Fruit fly (Drosophila melanogaster) whole organism, embryonic: ENCODE data around the gene MBD-like.

ENCODE experiments used
- B-H2 ChIP-seq: fragments of 200-800 bp; sonication (Bioruptor generic); optimal IDR thresholded peaks from 2 replicates; lab custom pipeline; 2018; ENCODE audit warnings: missing biosample characterization, mild to moderate bottlenecking, missing genetic modification characterization
- Bdp1 ChIP-seq: fragments of 200-800 bp; sonication (Bioruptor generic); optimal IDR thresholded peaks from 3 replicates; lab custom pipeline; 2016; ENCODE audit warnings: missing biosample characterization, missing genetic modification characterization
- CG11456 ChIP-seq: fragments of 200-800 bp; sonication (Bioruptor generic); IDR thresholded peaks from 3 replicates; pipeline ENCODE4 v1.3.6; 2022; ENCODE audit warnings: missing biosample characterization, missing genetic modification characterization
- CG11723 ChIP-seq: fragments of 200-800 bp; sonication (Bioruptor generic); optimal IDR thresholded peaks from 2 replicates; lab custom pipeline; 2017; ENCODE audit warnings: missing biosample characterization, mild to moderate bottlenecking, missing genetic modification characterization
- CG12744 ChIP-seq: fragments of 200-800 bp; sonication (Bioruptor generic); optimal IDR thresholded peaks from 2 replicates; lab custom pipeline; 2016; ENCODE audit warnings: missing biosample characterization, missing genetic modification characterization
- CG13123 ChIP-seq: fragments of 200-800 bp; sonication (Bioruptor generic); optimal IDR thresholded peaks from 2 replicates; lab custom pipeline; 2016; ENCODE audit warnings: missing biosample characterization, missing genetic modification characterization
- CG14965 ChIP-seq: fragments of 200-800 bp; sonication (Bioruptor generic); optimal IDR thresholded peaks from 2 replicates; lab custom pipeline; 2016; ENCODE audit warnings: missing biosample characterization, missing genetic modification characterization, borderline replicate concordance
- CG17568 ChIP-seq: fragments of 200-800 bp; sonication (Bioruptor generic); optimal IDR thresholded peaks from 2 replicates; lab custom pipeline; 2018; ENCODE audit warnings: missing biosample characterization, mild to moderate bottlenecking, missing genetic modification characterization, moderate library complexity
- CG2202 ChIP-seq: fragments of 200-800 bp; sonication (Bioruptor generic); optimal IDR thresholded peaks from 2 replicates; lab custom pipeline; 2018; ENCODE audit warnings: missing biosample characterization, mild to moderate bottlenecking, missing genetic modification characterization
- CG3163 ChIP-seq: fragments of 200-800 bp; sonication (Bioruptor generic); optimal IDR thresholded peaks from 3 replicates; lab custom pipeline; 2016; ENCODE audit warnings: missing biosample characterization, missing genetic modification characterization
- CG34376 ChIP-seq: fragments of 200-800 bp; sonication (Bioruptor generic); optimal IDR thresholded peaks from 2 replicates; lab custom pipeline; 2018; ENCODE audit warnings: missing biosample characterization, mild to moderate bottlenecking, missing genetic modification characterization
- CG4360 ChIP-seq: fragments of 200-800 bp; sonication (Bioruptor generic); IDR thresholded peaks from 2 replicates; pipeline ENCODE4 v1.3.6; 2022; ENCODE audit warnings: missing biosample characterization, missing genetic modification characterization
- CG4424 ChIP-seq: fragments of 200-800 bp; sonication (Bioruptor generic); optimal IDR thresholded peaks from 3 replicates; lab custom pipeline; 2016; ENCODE audit warnings: missing biosample characterization, missing genetic modification characterization
- CG4820 ChIP-seq: fragments of 200-800 bp; sonication (Bioruptor generic); optimal IDR thresholded peaks from 3 replicates; lab custom pipeline; 2016; ENCODE audit warnings: missing biosample characterization, missing genetic modification characterization
- CG5180 ChIP-seq: fragments of 200-800 bp; sonication (Bioruptor generic); optimal IDR thresholded peaks from 3 replicates; lab custom pipeline; 2017; ENCODE audit warnings: missing biosample characterization, missing genetic modification characterization, mild to moderate bottlenecking, moderate library complexity, missing genetic modification reagents
- CG6854 ChIP-seq: fragments of 200-800 bp; sonication (Bioruptor generic); optimal IDR thresholded peaks from 3 replicates; lab custom pipeline; 2017; ENCODE audit warnings: missing biosample characterization, mild to moderate bottlenecking, missing genetic modification characterization
- CG7745 ChIP-seq: fragments of 200-800 bp; sonication (Bioruptor generic); optimal IDR thresholded peaks from 2 replicates; lab custom pipeline; 2018; ENCODE audit warnings: missing biosample characterization, mild to moderate bottlenecking, missing genetic modification characterization, moderate library complexity
- CG7786 ChIP-seq: fragments of 200-800 bp; sonication (Bioruptor generic); optimal IDR thresholded peaks from 2 replicates; lab custom pipeline; 2016; ENCODE audit warnings: missing biosample characterization, missing genetic modification characterization
- CG9727 ChIP-seq: fragments of 200-800 bp; sonication (Bioruptor generic); optimal IDR thresholded peaks from 3 replicates; lab custom pipeline; 2017; ENCODE audit warnings: missing biosample characterization, mild to moderate bottlenecking, missing genetic modification characterization
- CoRest ChIP-seq: fragments of 200-800 bp; sonication (Bioruptor generic); optimal IDR thresholded peaks from 3 replicates; lab custom pipeline; 2018; ENCODE audit warnings: missing biosample characterization, mild to moderate bottlenecking, missing genetic modification characterization, moderate library complexity
- Dbx ChIP-seq: fragments of 200-800 bp; sonication (Bioruptor generic); IDR thresholded peaks from 3 replicates; pipeline ENCODE4 v1.3.6; 2022; ENCODE audit warnings: missing biosample characterization, missing genetic modification characterization
- Gug ChIP-seq: fragments of 200-800 bp; sonication (Bioruptor generic); IDR thresholded peaks from 4 replicates; pipeline ENCODE4 v1.3.6; 2022; ENCODE audit warnings: missing biosample characterization, missing genetic modification characterization
- H2.0 ChIP-seq: fragments of 200-800 bp; sonication (Bioruptor generic); IDR thresholded peaks from 2 replicates; pipeline ENCODE4 v1.3.6; 2022; ENCODE audit warnings: missing biosample characterization, missing genetic modification characterization
- HHEX ChIP-seq: fragments of 200-800 bp; sonication (Bioruptor generic); optimal IDR thresholded peaks from 3 replicates; lab custom pipeline; 2017; ENCODE audit warnings: missing biosample characterization, mild to moderate bottlenecking, missing genetic modification characterization, missing genetic modification reagents
- Hr78 ChIP-seq, 2 experiments: fragments of 200-800 bp in 1 of 2; fragments of >200 bp in 1 of 2; sonication (Bioruptor generic) in 1 of 2; optimal IDR thresholded peaks; 2 replicates each; lab custom pipeline; 2017 to 2019; ENCODE audit warnings: missing biosample characterization in 2 of 2, missing genetic modification characterization in 2 of 2, mild to moderate bottlenecking in 1 of 2, moderate library complexity in 1 of 2
- NC2β ChIP-seq: fragments of 200-800 bp; sonication (Bioruptor generic); optimal IDR thresholded peaks from 2 replicates; lab custom pipeline; 2016; ENCODE audit warnings: missing biosample characterization, missing genetic modification characterization
- Ptx1 ChIP-seq: fragments of 200-800 bp; sonication (Bioruptor generic); IDR thresholded peaks from 2 replicates; pipeline ENCODE4 v1.3.6; 2022; ENCODE audit warnings: missing biosample characterization, missing genetic modification characterization
- Sry-δ ChIP-seq: fragments of 200-800 bp; sonication (Bioruptor generic); optimal IDR thresholded peaks from 2 replicates; lab custom pipeline; 2016; ENCODE audit warnings: missing biosample characterization, missing genetic modification characterization
- Taf1 ChIP-seq: fragments of 200-800 bp; sonication (Bioruptor generic); IDR thresholded peaks from 2 replicates; pipeline ENCODE4 v1.3.6; 2022; ENCODE audit warnings: missing biosample characterization, missing genetic modification characterization
- Xbp1 ChIP-seq: fragments of 200-800 bp; sonication (Bioruptor generic); optimal IDR thresholded peaks from 3 replicates; lab custom pipeline; 2016; ENCODE audit warnings: missing biosample characterization, mild to moderate bottlenecking, missing genetic modification characterization
- ab ChIP-seq: fragments of 200-800 bp; sonication (Bioruptor generic); optimal IDR thresholded peaks from 2 replicates; lab custom pipeline; 2016; ENCODE audit warnings: missing biosample characterization, missing genetic modification characterization
- bab2 ChIP-seq: fragments of 200-800 bp; sonication (Bioruptor generic); optimal IDR thresholded peaks from 2 replicates; lab custom pipeline; 2016; ENCODE audit warnings: missing biosample characterization, missing genetic modification characterization
- bigmax ChIP-seq: fragments of 200-800 bp; sonication (Bioruptor generic); optimal IDR thresholded peaks from 2 replicates; lab custom pipeline; 2018; ENCODE audit warnings: missing biosample characterization, mild to moderate bottlenecking, missing genetic modification characterization
- chn ChIP-seq: fragments of 200-800 bp; sonication (Bioruptor generic); optimal IDR thresholded peaks from 2 replicates; lab custom pipeline; 2016; ENCODE audit warnings: missing biosample characterization, missing genetic modification characterization
- crp ChIP-seq, 2 experiments: fragments of 200-800 bp; sonication (Bioruptor generic); optimal IDR thresholded peaks; 2 replicates in 1 of 2; 3 replicates in 1 of 2; lab custom pipeline; 2017; ENCODE audit warnings: missing biosample characterization in 2 of 2, missing genetic modification characterization in 2 of 2, mild to moderate bottlenecking in 1 of 2, moderate library complexity in 1 of 2
- fd102C ChIP-seq: fragments of 200-800 bp; sonication (Bioruptor generic); optimal IDR thresholded peaks from 2 replicates; lab custom pipeline; 2018; ENCODE audit warnings: missing biosample characterization, mild to moderate bottlenecking, missing genetic modification characterization, moderate library complexity
- gsb-n ChIP-seq: fragments of 200-800 bp; sonication (Bioruptor generic); optimal IDR thresholded peaks from 3 replicates; lab custom pipeline; 2018; ENCODE audit warnings: missing biosample characterization, mild to moderate bottlenecking, missing genetic modification characterization
- her ChIP-seq: fragments of 200-800 bp; sonication (Bioruptor generic); optimal IDR thresholded peaks from 2 replicates; lab custom pipeline; 2016; ENCODE audit warnings: missing biosample characterization, missing genetic modification characterization
- lola ChIP-seq, 3 experiments: fragments of >200 bp in 2 of 3; fragments of 200-800 bp in 1 of 3; sonication (Bioruptor generic) in 1 of 3; optimal IDR thresholded peaks; 2 replicates each; lab custom pipeline; 2017 to 2019; ENCODE audit warnings: missing biosample characterization in 3 of 3, missing genetic modification characterization in 3 of 3, mild to moderate bottlenecking in 1 of 3, moderate library complexity in 1 of 3
- mirr ChIP-seq: fragments of 200-800 bp; sonication (Bioruptor generic); optimal IDR thresholded peaks from 3 replicates; lab custom pipeline; 2018; ENCODE audit warnings: missing biosample characterization, mild to moderate bottlenecking, missing genetic modification characterization
- nerfin-2 ChIP-seq: fragments of 200-800 bp; sonication (Bioruptor generic); IDR thresholded peaks from 2 replicates; pipeline ENCODE4 v1.3.6; 2022; ENCODE audit warnings: missing biosample characterization, missing genetic modification characterization; ENCODE audit not compliant: partially characterized antibody
- pan ChIP-seq, 4 experiments: fragments of >200 bp in 3 of 4; fragments of 200-800 bp in 1 of 4; sonication (Bioruptor generic) in 1 of 4; optimal IDR thresholded peaks in 3 of 4; IDR thresholded peaks in 1 of 4; 2 replicates each; pipeline versions ENCODE4 v1.3.6 to Lab custom; 2017 to 2022; ENCODE audit warnings: missing biosample characterization in 2 of 4, missing genetic modification characterization in 2 of 4, mixed read lengths in 1 of 4
- phol ChIP-seq: fragments of 200-800 bp; sonication (Bioruptor generic); optimal IDR thresholded peaks from 3 replicates; lab custom pipeline; 2018; ENCODE audit warnings: missing biosample characterization, mild to moderate bottlenecking, missing genetic modification characterization, moderate library complexity
- schlank ChIP-seq: fragments of 200-800 bp; sonication (Bioruptor generic); optimal IDR thresholded peaks from 2 replicates; lab custom pipeline; 2018; ENCODE audit warnings: missing biosample characterization, mild to moderate bottlenecking, missing genetic modification characterization
- so ChIP-seq: fragments of 200-800 bp; sonication (Bioruptor generic); IDR thresholded peaks from 3 replicates; pipeline ENCODE4 v1.3.6; 2022; ENCODE audit warnings: missing biosample characterization, missing genetic modification characterization
- unpg ChIP-seq: fragments of 200-800 bp; sonication (Bioruptor generic); optimal IDR thresholded peaks from 3 replicates; lab custom pipeline; 2018; ENCODE audit warnings: missing biosample characterization, mild to moderate bottlenecking, missing genetic modification characterization, moderate library complexity
- vnd ChIP-seq: fragments of 200-800 bp; sonication (Bioruptor generic); IDR thresholded peaks from 3 replicates; pipeline ENCODE4 v1.3.6; 2022; ENCODE audit warnings: missing biosample characterization, missing genetic modification characterization; ENCODE audit not compliant: partially characterized antibody

Gene MBD-like

DNA sequence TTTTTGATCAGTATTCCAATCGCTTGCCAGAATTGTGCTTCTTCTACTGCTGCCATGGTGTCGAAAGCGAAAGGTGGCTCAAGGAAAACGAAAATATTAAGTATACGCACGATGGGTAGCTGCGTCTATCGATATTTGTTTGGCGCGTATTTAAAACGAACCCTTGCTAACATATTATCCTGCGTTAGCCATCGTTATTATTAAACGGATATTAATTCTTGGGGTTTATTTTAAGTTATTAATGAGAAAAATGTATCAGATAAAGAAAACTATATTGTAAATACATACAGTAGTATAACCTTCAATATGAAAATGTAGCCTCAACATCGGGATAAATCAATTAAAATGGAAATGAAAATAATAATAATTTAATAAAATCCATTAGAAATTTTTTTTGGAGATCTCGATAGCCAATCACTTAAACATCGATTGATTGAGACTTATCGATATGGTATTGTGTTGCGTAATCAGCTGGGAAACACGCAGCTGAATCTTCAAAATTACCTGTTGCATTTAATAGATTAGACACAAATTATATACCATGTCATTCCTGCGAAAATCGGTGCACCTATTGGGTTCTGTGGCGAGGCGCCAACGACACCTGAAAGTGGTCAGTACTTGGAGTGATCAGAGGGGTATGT, 4.1 kb upstream of the MBD-like start, which contains the start of the genes CG9386 and BckdhA (continued):
- TF ChIP-seq CG3163 (GFP tag; lab: Kevin White, UChicago) (peak; percentile 14), CG4820 (GFP tag; lab: Kevin White, UChicago) (peak; percentile 14), CG12744 (GFP tag; lab: Kevin White, UChicago) (peak; percentile 30), CG34376 (GFP tag; lab: Kevin White, UChicago) (peak; percentile 46), Bdp1 (GFP tag; lab: Kevin White, UChicago) (peak; percentile 23), B-H2 (GFP tag; lab: Kevin White, UChicago) (peak; percentile 45), CG14965 (GFP tag; lab: Kevin White, UChicago) (no peak), CG4424 (GFP tag; lab: Kevin White, UChicago) (peak; percentile 47), schlank (tag; lab: Kevin White, UChicago) (no peak), NC2β (GFP tag; lab: Kevin White, UChicago) (peak; percentile 11), fd102C (GFP tag; lab: Kevin White, UChicago) (no peak), phol (tag; lab: Kevin White, UChicago) (peak; percentile 60), CG4360 (GFP tag; lab: Robert Waterston, UW) (no peak), chn (peak; percentile 61), CG11723 (GFP tag; lab: Kevin White, UChicago) (peak; percentile 33), CG17568 (no peak), Xbp1 (GFP tag; lab: Kevin White, UChicago) (peak; percentile 69), crp (GFP tag; optimal IDR thresholded peaks at IDR 0.05; lab: Kevin White, UChicago) (peak in 1 of 2 experiments; percentile 76), CG5180 (GFP tag; lab: Kevin White, UChicago) (no peak), CG7745 (tag; lab: Kevin White, UChicago) (no peak), unpg (GFP tag; lab: Kevin White, UChicago) (peak; percentile 16), nerfin-2 (GFP tag; lab: Robert Waterston, UW) (peak; percentile 60; the same call in 1 of the 2 replicates), vnd (GFP tag; lab: Robert Waterston, UW) (peak; percentile 64), so (GFP tag; lab: Robert Waterston, UW) (no peak), Taf1 (GFP tag; lab: Robert Waterston, UW) (0 out of 2 replicates have a peak, but pooled peaks have one; percentile 24), Hr78 (GFP tag; optimal IDR thresholded peaks at IDR 0.05; lab: Kevin White, UChicago) (no peak), her (GFP tag; lab: Kevin White, UChicago) (peak; percentile 25), mirr (GFP tag; lab: Kevin White, UChicago) (no peak), bab2 (peak; percentile 65), gsb-n (no peak), CoRest (tag; lab: Kevin White, UChicago) (peak; percentile 73), CG13123 (GFP tag; lab: Kevin White, UChicago) (peak; percentile 20), lola (GFP tag; optimal IDR thresholded peaks at IDR 0.05; lab: Kevin White, UChicago) (peak in 1 of 3 experiments; percentile 48), Gug (GFP tag; lab: Robert Waterston, UW) (peak; percentile 61; the same call in 2 of the 4 replicates), CG9727 (GFP tag; lab: Kevin White, UChicago) (peak; percentile 68), ab (GFP tag; lab: Kevin White, UChicago) (no peak), HHEX (GFP tag; lab: Kevin White, UChicago) (peak; percentile 32), CG2202 (no peak), Dbx (GFP tag; lab: Robert Waterston, UW) (peak; percentile 53; the same call in 2 of the 3 replicates), CG6854 (GFP tag; lab: Kevin White, UChicago) (no peak), Sry-δ (GFP tag; lab: Kevin White, UChicago) (peak; percentile 71), pan (optimal IDR thresholded peaks at IDR 0.05; lab: Kevin White, UChicago) (no peak), pan (GFP tag; optimal IDR thresholded peaks at IDR 0.05 in 1 of 2, IDR thresholded peaks at IDR 0.05 in 1 of 2) (peak in 1 of 2 experiments; percentile 55), Ptx1 (peak; percentile 47; the same call in 1 of the 2 replicates), bigmax (no peak), CG11456 (GFP tag; lab: Robert Waterston, UW) (peak; percentile 57; the same call in 2 of the 3 replicates), H2.0 (GFP tag; lab: Robert Waterston, UW) (no peak), CG7786 (GFP tag; lab: Kevin White, UChicago) (peak; percentile 16)
